Worm (Caenorhabditis elegans) whole organism, L3 larva: ENCODE results near the gene ZK6.6.

Experiments used
- ZK546.5 ChIP-seq: sonication (generic microtip); optimal IDR thresholded peaks from 2 replicates; lab custom pipeline; 2017; ENCODE audit warnings: missing biosample characterization, missing genetic modification characterization
- aly-2 ChIP-seq: fragments of 150-350 bp; optimal IDR thresholded peaks from 2 replicates; lab custom pipeline; 2014; ENCODE audit warnings: missing biosample characterization, missing genetic modification characterization
- ama-1 ChIP-seq: fragments of 150-350 bp; optimal IDR thresholded peaks from 2 replicates; lab custom pipeline; 2018
- ceh-16 ChIP-seq: sonication (generic microtip); optimal IDR thresholded peaks from 2 replicates; lab custom pipeline; 2017; ENCODE audit warnings: missing biosample characterization, missing genetic modification characterization
- ceh-28 ChIP-seq: fragments of 150-350 bp; optimal IDR thresholded peaks from 2 replicates; lab custom pipeline; 2014; ENCODE audit warnings: missing biosample characterization, missing genetic modification reagents, missing genetic modification characterization
- ceh-9 ChIP-seq: sonication (generic microtip); optimal IDR thresholded peaks from 2 replicates; lab custom pipeline; 2018; ENCODE audit warnings: missing biosample characterization, missing genetic modification characterization
- egl-5 ChIP-seq: fragments of 150-350 bp; optimal IDR thresholded peaks from 2 replicates; lab custom pipeline; 2017; ENCODE audit warnings: missing biosample characterization, missing genetic modification reagents, missing genetic modification characterization, inconsistent platforms
- elt-1 ChIP-seq: fragments of 150-350 bp; optimal IDR thresholded peaks from 2 replicates; lab custom pipeline; 2014; ENCODE audit warnings: missing biosample characterization, missing genetic modification characterization
- elt-2 ChIP-seq: sonication (generic microtip); optimal IDR thresholded peaks from 2 replicates; lab custom pipeline; 2016; ENCODE audit warnings: missing genetic modification reagents, mild to moderate bottlenecking, missing genetic modification characterization, missing compliant biosample characterization
- elt-3 ChIP-seq, 3 experiments: fragments of 150-350 bp in 1 of 3; sonication (generic microtip) in 2 of 3; optimal IDR thresholded peaks; 2 replicates in 2 of 3; 4 replicates in 1 of 3; lab custom pipeline; 2014 to 2017; ENCODE audit warnings: missing biosample characterization in 3 of 3, missing genetic modification characterization in 3 of 3
- fkh-10 ChIP-seq: sonication (generic microtip); optimal IDR thresholded peaks from 2 replicates; lab custom pipeline; 2017; ENCODE audit warnings: missing biosample characterization, missing genetic modification reagents, missing genetic modification characterization
- hmg-11 ChIP-seq: sonication (generic microtip); optimal IDR thresholded peaks from 2 replicates; lab custom pipeline; 2016; ENCODE audit warnings: missing genetic modification characterization, missing compliant biosample characterization
- jun-1 ChIP-seq: fragments of 150-350 bp; optimal IDR thresholded peaks from 2 replicates; lab custom pipeline; 2014; ENCODE audit warnings: missing biosample characterization, missing genetic modification reagents, missing genetic modification characterization
- lin-15B ChIP-seq: fragments of 150-350 bp; optimal IDR thresholded peaks from 2 replicates; lab custom pipeline; 2014; ENCODE audit warnings: missing biosample characterization, missing genetic modification characterization
- lin-39 ChIP-seq: fragments of 150-350 bp; optimal IDR thresholded peaks from 2 replicates; lab custom pipeline; 2018; ENCODE audit warnings: missing biosample characterization, missing genetic modification reagents, missing genetic modification characterization
- mdl-1 ChIP-seq: fragments of 150-350 bp; optimal IDR thresholded peaks from 2 replicates; lab custom pipeline; 2014; ENCODE audit warnings: missing biosample characterization, missing genetic modification characterization
- mml-1 ChIP-seq: fragments of 150-350 bp; sonication (generic microtip); optimal IDR thresholded peaks from 3 replicates; lab custom pipeline; 2014; ENCODE audit warnings: missing biosample characterization, missing genetic modification characterization
- nfya-1 ChIP-seq: sonication (generic microtip); optimal IDR thresholded peaks from 2 replicates; lab custom pipeline; 2017; ENCODE audit warnings: missing genetic modification characterization, mild to moderate bottlenecking, missing compliant biosample characterization, antibody characterized with exemption, moderate library complexity; ENCODE audit not compliant: insufficient read depth
- nhr-11 ChIP-seq: fragments of 150-350 bp; optimal IDR thresholded peaks from 2 replicates; lab custom pipeline; 2014; ENCODE audit warnings: missing biosample characterization, missing genetic modification characterization
- nhr-12 ChIP-seq: fragments of 150-350 bp; optimal IDR thresholded peaks from 2 replicates; lab custom pipeline; 2014; ENCODE audit warnings: missing biosample characterization, missing genetic modification characterization
- nhr-23 ChIP-seq: fragments of 150-350 bp; optimal IDR thresholded peaks from 2 replicates; lab custom pipeline; 2014; ENCODE audit warnings: missing biosample characterization, missing genetic modification reagents, missing genetic modification characterization
- nhr-237 ChIP-seq: fragments of 150-350 bp; optimal IDR thresholded peaks from 2 replicates; lab custom pipeline; 2014; ENCODE audit warnings: missing biosample characterization, missing genetic modification characterization
- nhr-25 ChIP-seq: sonication (generic microtip); optimal IDR thresholded peaks from 2 replicates; lab custom pipeline; 2017; ENCODE audit warnings: missing biosample characterization, missing genetic modification characterization
- nhr-28 ChIP-seq: fragments of 150-350 bp; optimal IDR thresholded peaks from 2 replicates; lab custom pipeline; 2014; ENCODE audit warnings: missing biosample characterization, missing genetic modification characterization
- nhr-43 ChIP-seq: sonication (generic microtip); optimal IDR thresholded peaks from 2 replicates; lab custom pipeline; 2016; ENCODE audit warnings: mild to moderate bottlenecking, missing genetic modification characterization, missing compliant biosample characterization; ENCODE audit not compliant: poor library complexity, severe bottlenecking
- nhr-76 ChIP-seq: fragments of 150-350 bp; sonication (generic microtip); optimal IDR thresholded peaks from 5 replicates; lab custom pipeline; 2014; ENCODE audit warnings: missing biosample characterization, missing genetic modification characterization
- nhr-77 ChIP-seq: fragments of 150-350 bp; optimal IDR thresholded peaks from 2 replicates; lab custom pipeline; 2014; ENCODE audit warnings: missing biosample characterization, missing genetic modification characterization
- pha-4 ChIP-seq: fragments of 150-350 bp; optimal IDR thresholded peaks from 2 replicates; lab custom pipeline; 2014; ENCODE audit warnings: missing biosample characterization, missing genetic modification reagents, missing genetic modification characterization
- pqm-1 ChIP-seq: fragments of 150-350 bp; optimal IDR thresholded peaks from 2 replicates; lab custom pipeline; 2017; ENCODE audit warnings: missing biosample characterization, missing genetic modification characterization, inconsistent platforms
- sea-2 ChIP-seq: fragments of 150-350 bp; sonication (generic microtip); optimal IDR thresholded peaks from 4 replicates; lab custom pipeline; 2014; ENCODE audit warnings: missing biosample characterization, missing genetic modification reagents, missing genetic modification characterization
- skn-1 ChIP-seq: fragments of 150-350 bp; optimal IDR thresholded peaks from 2 replicates; lab custom pipeline; 2014; ENCODE audit warnings: missing biosample characterization, missing genetic modification characterization
- snpc-4 ChIP-seq: fragments of 150-350 bp; optimal IDR thresholded peaks from 2 replicates; lab custom pipeline; 2014; ENCODE audit warnings: missing biosample characterization, missing genetic modification characterization
- tbx-2 ChIP-seq: sonication (generic microtip); optimal IDR thresholded peaks from 2 replicates; lab custom pipeline; 2016; ENCODE audit warnings: mild to moderate bottlenecking, missing genetic modification characterization, missing compliant biosample characterization
- unc-39 ChIP-seq: sonication (generic microtip); optimal IDR thresholded peaks from 4 replicates; lab custom pipeline; 2017; ENCODE audit warnings: missing biosample characterization, missing genetic modification characterization
- zag-1 ChIP-seq: fragments of 150-350 bp; optimal IDR thresholded peaks from 2 replicates; lab custom pipeline; 2014; ENCODE audit warnings: missing biosample characterization, missing genetic modification characterization
- ztf-11 ChIP-seq: fragments of 150-350 bp; optimal IDR thresholded peaks from 2 replicates; lab custom pipeline; 2014; ENCODE audit warnings: missing biosample characterization, missing genetic modification characterization

The ZK6.6 gene

ce11 chrV:384511-384910 is 4.0 kb upstream of the ZK6.6 start:
- peak; percentile 31 for TF ChIP-seq pqm-1 (tag; lab: Kevin White, UChicago)
- peak; percentile 83 for TF ChIP-seq elt-2 (tag; lab: Kevin White, UChicago)
- no peak for TF ChIP-seq ceh-9
- TF ChIP-seq fkh-10 (GFP tag; lab: Kevin White, UChicago) = no peak

- TF ChIP-seq lin-15B (tag; lab: Kevin White, UChicago) = no peak
- TF ChIP-seq fkh-10 (GFP tag; lab: Kevin White, UChicago) = no peak
- no peak for TF ChIP-seq nhr-25 (tag; lab: Kevin White, UChicago)
- no peak for TF ChIP-seq nhr-28
- peak; percentile 90 for TF ChIP-seq pqm-1 (tag; lab: Kevin White, UChicago)
- peak; percentile 45 for TF ChIP-seq jun-1 (tag; lab: Kevin White, UChicago)
- peak; percentile 54 for TF ChIP-seq pha-4
- TF ChIP-seq mdl-1 (tag; lab: Kevin White, UChicago) = no peak
- peak; percentile 96 for TF ChIP-seq elt-2 (tag; lab: Kevin White, UChicago)
- TF ChIP-seq nhr-23 (tag; lab: Kevin White, UChicago) = no peak
These were observed 3.0 kb upstream of the ZK6.6 start, which contains the start of gene lipl-5 for ce11 chrV:385488-385887. Gene lipl-5 (plus strand): TSS chrV:385746.

ce11 chrV:392199-392678 is 3.7 kb downstream of the ZK6.6 start, which contains the start of gene nhr-254:
Gene nhr-254 (plus strand): TSS chrV:392628.
- TF ChIP-seq egl-5 (tag; lab: Kevin White, UChicago) = no peak
- TF ChIP-seq lin-39 (tag; lab: Kevin White, UChicago) = no peak
- no peak for TF ChIP-seq nhr-43 (tag; lab: Kevin White, UChicago)
- TF ChIP-seq mdl-1 (tag; lab: Kevin White, UChicago) = no peak
- no peak for TF ChIP-seq ZK546.5 (tag; lab: Kevin White, UChicago)
- no peak for TF ChIP-seq ceh-16
- TF ChIP-seq lin-15B (tag; lab: Kevin White, UChicago) = no peak
- no peak for TF ChIP-seq unc-39 (tag; lab: Kevin White, UChicago)
- no peak for TF ChIP-seq ztf-11 (tag; lab: Kevin White, UChicago)
- no peak for TF ChIP-seq fkh-10 (GFP tag; lab: Kevin White, UChicago)
- no peak for TF ChIP-seq pqm-1 (tag; lab: Kevin White, UChicago)
- no peak for TF ChIP-seq aly-2 (tag; lab: Kevin White, UChicago)
- no peak for TF ChIP-seq tbx-2 (tag; lab: Kevin White, UChicago)
- TF ChIP-seq nhr-76 (tag; lab: Kevin White, UChicago) = no peak
- TF ChIP-seq elt-3 (tag; optimal IDR thresholded peaks at IDR 0.05; lab: Kevin White, UChicago) = no peak
- no peak for TF ChIP-seq sea-2 (GFP tag; lab: Kevin White, UChicago)
- TF ChIP-seq skn-1 = no peak
- no peak for TF ChIP-seq ceh-28 (tag; lab: Kevin White, UChicago)
- no peak for TF ChIP-seq snpc-4
- no peak for TF ChIP-seq nhr-237

- TF ChIP-seq elt-1 (tag; lab: Kevin White, UChicago) (no peak), nhr-11 (tag; lab: Kevin White, UChicago) (peak; percentile 46), jun-1 (tag; lab: Kevin White, UChicago) (no peak)
- TF ChIP-seq, all 47 proteins: peak for 1
These were observed 7.8 kb downstream of the ZK6.6 start, which contains the start of gene nhr-253 for ce11 chrV:396309-396708. Gene nhr-253 (plus strand): TSS chrV:396593.

ce11 chrV:399721-400120 is 11.2 kb downstream of the ZK6.6 start, which contains the start of gene scl-27:
Gene scl-27 (plus strand): TSS chrV:400021.
- TF ChIP-seq ZK546.5 (tag; lab: Kevin White, UChicago) (no peak), zag-1 (no peak), nfya-1 (tag; lab: Kevin White, UChicago) (no peak)
- TF ChIP-seq, all 47 proteins: peak for 0

ce11 chrV:403028-403427 is 14.5 kb downstream of the ZK6.6 start, which contains the start of gene srh-62:
Gene srh-62 (minus strand): TSS chrV:403128.
- TF ChIP-seq tbx-2 (tag; lab: Kevin White, UChicago) = no peak
- TF ChIP-seq nhr-23 (tag; lab: Kevin White, UChicago) = no peak
- TF ChIP-seq ceh-9 = no peak
- TF ChIP-seq zag-1 = no peak
- no peak for TF ChIP-seq pha-4
- no peak for TF ChIP-seq mml-1
- TF ChIP-seq hmg-11 (tag; lab: Kevin White, UChicago) = no peak
- TF ChIP-seq lin-15B (tag; lab: Kevin White, UChicago) = no peak
- TF ChIP-seq ceh-28 (tag; lab: Kevin White, UChicago) = no peak
- TF ChIP-seq egl-5 (tag; lab: Kevin White, UChicago) = no peak
- TF ChIP-seq mdl-1 (tag; lab: Kevin White, UChicago) = no peak
- no peak for TF ChIP-seq nhr-77 (tag; lab: Kevin White, UChicago)
- TF ChIP-seq ama-1 (lab: Kevin White, UChicago) = no peak
- no peak for TF ChIP-seq aly-2 (tag; lab: Kevin White, UChicago)
- TF ChIP-seq nhr-12 (tag; lab: Kevin White, UChicago) = no peak
- TF ChIP-seq pqm-1 (tag; lab: Kevin White, UChicago) = no peak
